Worm (Caenorhabditis elegans) whole organism, midembryonic: ENCODE results near the gene T24A6.1.
A peak's percentile ranks its signal among the peaks of the same experiment; 100 is the strongest.
"Not testable (repeated sequence)": the region's sequence is repeated elsewhere in the genome, so short reads cannot be mapped to it uniquely, and the experiment has no call there.

Experiments
- T22C8.4 ChIP-seq: fragments of 200-800 bp; sonication (Bioruptor generic); IDR thresholded peaks from 2 replicates; pipeline ENCODE4 v1.3.6; 2022; ENCODE audit warnings: missing genetic modification characterization, missing compliant biosample characterization
- cog-1 ChIP-seq: sonication (generic microtip); optimal IDR thresholded peaks from 2 replicates; lab custom pipeline; 2016; ENCODE audit warnings: missing genetic modification characterization, missing compliant biosample characterization
- flt-1 ChIP-seq: fragments of 200-800 bp; sonication (Bioruptor generic); IDR thresholded peaks from 2 replicates; pipeline ENCODE4 v1.3.6; 2022; ENCODE audit warnings: missing genetic modification characterization, missing compliant biosample characterization
- klf-2 ChIP-seq: fragments of 200-800 bp; sonication (Bioruptor generic); conservative IDR thresholded peaks from 2 replicates; pipeline ENCODE4 v1.3.6; 2022; ENCODE audit warnings: missing genetic modification reagents, missing genetic modification characterization, missing compliant biosample characterization
- med-1 ChIP-seq: sonication (generic microtip); optimal IDR thresholded peaks from 2 replicates; lab custom pipeline; 2017; ENCODE audit warnings: missing genetic modification characterization, mild to moderate bottlenecking, missing compliant biosample characterization, antibody characterized with exemption, missing genetic modification reagents; ENCODE audit not compliant: insufficient read depth
- ref-1 ChIP-seq: fragments of 200-800 bp; sonication (Bioruptor generic); conservative IDR thresholded peaks from 2 replicates; pipeline ENCODE4 v1.3.6; 2022; ENCODE audit warnings: missing genetic modification reagents, missing genetic modification characterization, missing compliant biosample characterization
- tab-1 ChIP-seq: fragments of 200-800 bp; sonication (Bioruptor generic); IDR thresholded peaks from 2 replicates; pipeline ENCODE4 v1.3.6; 2022; ENCODE audit warnings: missing genetic modification characterization, missing compliant biosample characterization
- ztf-23 ChIP-seq: fragments of 200-800 bp; sonication (Bioruptor generic); IDR thresholded peaks from 2 replicates; pipeline ENCODE4 v1.3.6; 2022; ENCODE audit warnings: missing genetic modification reagents, missing genetic modification characterization, missing compliant biosample characterization
- ztf-29 ChIP-seq: fragments of 200-800 bp; sonication (Bioruptor generic); IDR thresholded peaks from 2 replicates; pipeline ENCODE4 v1.3.6; 2022; ENCODE audit warnings: missing genetic modification reagents, missing genetic modification characterization, missing compliant biosample characterization

The T24A6.1 gene

DNA sequence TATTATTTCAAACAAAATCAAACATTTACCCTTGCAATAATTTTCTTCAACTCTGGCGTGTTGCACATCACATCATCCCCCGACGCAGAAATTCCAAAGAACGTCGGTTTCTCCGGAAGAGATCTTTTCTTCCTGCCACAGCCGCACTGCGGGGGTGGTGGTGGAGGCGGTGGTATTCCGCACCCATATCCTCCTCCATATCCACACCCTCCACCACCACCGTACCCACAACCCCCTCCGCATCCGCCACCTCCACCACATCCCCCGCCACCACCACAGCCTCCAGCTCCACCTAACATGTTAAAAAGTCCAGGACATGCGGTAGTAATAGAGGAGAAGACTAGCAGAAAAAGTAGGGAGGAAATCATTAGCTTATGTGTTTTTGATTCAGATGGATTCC lies 4.0 kb upstream of the T24A6.1 start, which contains the start of gene grl-29:
Gene grl-29 (minus strand): TSS at position 368 of the 400 bp plus-strand sequence.
- TF ChIP-seq flt-1 (no peak), ztf-29 (GFP tag; lab: Robert Waterston, UW) (no peak), T22C8.4 (no peak), ztf-23 (GFP tag; lab: Robert Waterston, UW) (0 out of 2 replicates have a peak, but pooled peaks have one; percentile 19)

DNA sequence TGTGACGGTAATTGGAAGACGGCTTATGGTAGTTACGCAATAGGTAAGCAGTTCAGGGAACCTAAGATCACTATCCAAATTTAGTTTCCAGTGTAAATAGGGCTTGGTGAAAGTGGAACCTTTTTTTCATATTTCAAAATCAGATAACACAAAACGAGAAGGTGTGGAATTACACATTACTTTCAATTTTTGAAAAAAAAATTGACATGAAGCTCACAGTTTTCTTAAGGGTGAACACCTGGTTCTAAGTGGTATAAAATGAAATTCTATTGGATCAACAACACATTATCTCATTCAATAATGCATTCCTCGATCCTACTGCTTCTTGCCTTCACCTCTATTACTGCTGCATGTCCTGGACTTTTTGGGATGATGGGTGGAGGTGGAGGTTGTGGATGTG lies 2.9 kb upstream of the T24A6.1 start, which contains the start of gene grl-30:
Gene grl-30 (plus strand): TSS at position 301 of the 400 bp plus-strand sequence.
- TF ChIP-seq ztf-29 (GFP tag; lab: Robert Waterston, UW): no peak
- no peak for TF ChIP-seq ztf-23 (GFP tag; lab: Robert Waterston, UW)
- no peak for TF ChIP-seq flt-1
- TF ChIP-seq tab-1 (GFP tag; lab: Robert Waterston, UW): no peak
- no peak for TF ChIP-seq T22C8.4
- TF ChIP-seq cog-1 (tag; lab: Kevin White, UChicago): no peak
- TF ChIP-seq klf-2 (GFP tag; lab: Robert Waterston, UW): no peak
- TF ChIP-seq med-1 (GFP tag; lab: Kevin White, UChicago): no peak
- TF ChIP-seq ref-1 (GFP tag; lab: Robert Waterston, UW): no peak

DNA sequence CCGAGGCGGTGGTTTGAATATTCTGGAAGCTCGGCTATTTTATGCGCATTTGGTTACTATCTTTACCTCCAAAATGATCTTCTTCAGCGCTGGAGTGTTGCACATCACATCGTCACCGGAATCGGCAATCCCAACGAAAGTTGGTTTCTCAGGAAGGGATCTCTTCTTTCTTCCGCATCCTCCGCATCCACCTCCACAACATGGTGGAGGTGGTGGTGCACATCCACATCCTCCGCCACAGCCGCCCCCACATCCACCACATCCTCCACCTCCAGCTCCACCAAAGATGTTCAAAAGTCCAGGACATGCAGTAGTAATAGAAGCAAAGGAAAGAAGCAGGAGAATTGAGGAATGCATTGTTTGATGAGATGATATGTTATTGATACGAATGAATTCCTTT lies 1.4 kb upstream of the T24A6.1 start, which contains the start of gene grl-31:
Gene grl-31 (minus strand): TSS at position 357 of the 400 bp plus-strand sequence.
- TF ChIP-seq T22C8.4 (no peak), tab-1 (GFP tag; lab: Robert Waterston, UW) (no peak), cog-1 (tag; lab: Kevin White, UChicago) (no peak), med-1 (GFP tag; lab: Kevin White, UChicago) (no peak), ref-1 (GFP tag; lab: Robert Waterston, UW) (no peak), ztf-29 (GFP tag; lab: Robert Waterston, UW) (no peak), flt-1 (no peak), klf-2 (GFP tag; lab: Robert Waterston, UW) (no peak), ztf-23 (GFP tag; lab: Robert Waterston, UW) (no peak)

DNA sequence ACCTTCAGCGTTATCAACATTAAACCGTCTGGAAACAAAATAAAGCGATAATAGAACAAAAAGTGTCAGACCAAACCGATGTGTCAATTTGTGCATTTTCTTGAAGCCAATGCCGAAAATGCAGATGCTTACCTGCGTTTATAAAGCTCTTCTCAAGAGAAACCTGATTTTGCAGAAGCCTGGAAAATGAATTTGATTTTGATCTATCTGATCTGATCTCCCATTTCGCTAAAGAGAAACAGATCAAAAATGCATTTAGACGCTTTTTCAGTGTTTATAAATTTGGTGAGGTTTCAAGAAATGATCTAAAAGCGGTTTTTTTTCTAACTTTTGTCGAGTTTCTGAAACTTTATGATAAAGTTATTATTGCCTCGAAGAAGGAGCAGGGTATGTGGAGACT lies 4.0 kb downstream of the T24A6.1 start, which contains the start of gene T24A6.16:
Gene T24A6.16 (minus strand): TSS at position 101 of the 400 bp plus-strand sequence.
- TF ChIP-seq ztf-23, klf-2, ref-1 (GFP tag; lab: Robert Waterston, UW): not testable (repeated sequence)

DNA sequence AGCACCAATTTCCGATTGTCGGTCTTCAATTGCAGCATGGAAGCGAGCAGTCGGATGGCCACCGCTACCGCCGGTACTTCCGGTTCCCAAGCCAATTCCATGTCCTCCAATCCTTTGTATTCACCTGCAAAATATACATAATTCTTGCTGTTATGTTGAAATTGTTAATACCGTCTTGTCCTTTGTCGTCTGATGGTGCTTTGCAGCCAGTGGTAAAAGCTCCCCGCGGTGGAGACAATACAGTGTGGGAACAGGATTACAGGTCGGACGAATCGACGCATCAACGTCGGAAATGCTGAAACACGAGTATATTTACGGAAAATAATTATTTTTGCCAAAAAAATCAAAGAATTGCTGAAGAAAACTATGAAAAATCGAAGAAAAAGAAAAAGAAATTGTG lies 5.5 kb downstream of the T24A6.1 start, which contains the start of gene T24A6.17:
Gene T24A6.17 (minus strand): TSS at position 101 of the 400 bp plus-strand sequence.
- not testable (repeated sequence) for TF ChIP-seq flt-1; med-1 (GFP tag; lab: Kevin White, UChicago); ref-1 (GFP tag; lab: Robert Waterston, UW)

DNA sequence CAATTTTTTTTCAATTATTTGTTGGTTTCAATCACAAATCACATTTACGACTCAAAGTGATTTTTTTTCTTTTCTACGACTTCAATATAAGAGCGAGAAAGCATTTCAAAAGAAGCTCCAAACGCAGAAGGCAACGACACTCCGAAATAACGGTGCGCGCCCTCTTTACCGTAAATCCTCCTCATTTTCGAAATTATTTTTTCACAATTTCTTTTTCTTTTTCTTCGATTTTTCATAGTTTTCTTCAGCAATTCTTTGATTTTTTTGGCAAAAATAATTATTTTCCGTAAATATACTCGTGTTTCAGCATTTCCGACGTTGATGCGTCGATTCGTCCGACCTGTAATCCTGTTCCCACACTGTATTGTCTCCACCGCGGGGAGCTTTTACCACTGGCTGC lies 11.9 kb downstream of the T24A6.1 start, which contains the start of gene F40C5.2:
Gene F40C5.2 (plus strand): TSS at position 301 of the 400 bp plus-strand sequence.
- TF ChIP-seq klf-2 (GFP tag; lab: Robert Waterston, UW); ztf-29 (GFP tag; lab: Robert Waterston, UW); med-1 (GFP tag; lab: Kevin White, UChicago): not testable (repeated sequence)

DNA sequence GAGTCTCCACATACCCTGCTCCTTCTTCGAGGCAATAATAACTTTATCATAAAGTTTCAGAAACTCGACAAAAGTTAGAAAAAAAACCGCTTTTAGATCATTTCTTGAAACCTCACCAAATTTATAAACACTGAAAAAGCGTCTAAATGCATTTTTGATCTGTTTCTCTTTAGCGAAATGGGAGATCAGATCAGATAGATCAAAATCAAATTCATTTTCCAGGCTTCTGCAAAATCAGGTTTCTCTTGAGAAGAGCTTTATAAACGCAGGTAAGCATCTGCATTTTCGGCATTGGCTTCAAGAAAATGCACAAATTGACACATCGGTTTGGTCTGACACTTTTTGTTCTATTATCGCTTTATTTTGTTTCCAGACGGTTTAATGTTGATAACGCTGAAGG lies 13.6 kb downstream of the T24A6.1 start, which contains the start of gene F40C5.1:
Gene F40C5.1 (plus strand): TSS at position 301 of the 400 bp plus-strand sequence.
- TF ChIP-seq ztf-23 (GFP tag; lab: Robert Waterston, UW); med-1 (GFP tag; lab: Kevin White, UChicago); cog-1 (tag; lab: Kevin White, UChicago): not testable (repeated sequence)

DNA sequence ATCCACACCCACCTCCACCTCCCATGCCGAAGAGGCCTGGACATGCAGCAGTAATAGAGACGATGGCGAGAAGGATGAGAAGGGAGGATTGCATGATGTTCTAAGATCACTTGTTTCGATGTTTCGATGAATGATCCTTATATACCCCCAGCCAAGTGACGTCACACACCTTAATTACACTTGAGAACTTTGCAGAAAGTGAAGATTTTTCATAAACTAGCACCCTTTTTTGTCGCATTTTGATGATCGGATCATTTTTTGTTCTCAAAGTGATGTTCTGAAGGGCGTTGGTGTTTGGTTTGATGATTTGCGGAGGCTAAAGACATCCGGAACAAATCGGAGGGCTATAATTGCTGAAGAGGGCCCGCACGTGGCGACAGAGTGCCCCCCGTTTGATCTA lies 16.9 kb downstream of the T24A6.1 start, which contains the start of gene grl-27:
Gene grl-27 (minus strand): TSS at position 101 of the 400 bp plus-strand sequence.
- no peak for TF ChIP-seq klf-2 (GFP tag; lab: Robert Waterston, UW)
- no peak for TF ChIP-seq T22C8.4

DNA sequence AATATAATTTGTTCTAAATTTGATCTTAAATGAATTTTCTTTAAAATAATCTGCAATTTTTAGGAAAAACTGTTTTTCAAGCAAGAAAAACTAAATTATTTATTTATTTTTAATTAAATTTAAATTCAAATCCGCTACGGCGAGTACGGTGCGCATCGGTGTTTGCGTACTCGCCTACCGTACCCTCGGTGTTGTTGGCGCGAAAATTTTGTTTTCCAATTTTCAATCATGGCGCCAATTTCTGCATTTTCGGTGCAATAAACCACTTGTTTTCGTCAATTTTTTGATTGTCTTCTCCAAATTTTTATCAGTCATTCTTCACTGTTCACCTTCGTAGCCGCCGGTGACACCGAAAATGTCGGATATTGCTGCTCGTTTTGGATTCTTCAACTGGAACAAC lies 20.0 kb downstream of the T24A6.1 start, which contains the start of gene pygl-1:
Gene pygl-1 (plus strand): TSS at position 211 of the 400 bp plus-strand sequence.
- no peak for TF ChIP-seq ztf-29 (GFP tag; lab: Robert Waterston, UW)
- TF ChIP-seq med-1 (GFP tag; lab: Kevin White, UChicago): no peak
- TF ChIP-seq cog-1 (tag; lab: Kevin White, UChicago): no peak
- TF ChIP-seq flt-1: no peak
- TF ChIP-seq tab-1 (GFP tag; lab: Robert Waterston, UW): no peak
- no peak for TF ChIP-seq ztf-23 (GFP tag; lab: Robert Waterston, UW)
- TF ChIP-seq klf-2 (GFP tag; lab: Robert Waterston, UW): no peak
- TF ChIP-seq T22C8.4: no peak

DNA sequence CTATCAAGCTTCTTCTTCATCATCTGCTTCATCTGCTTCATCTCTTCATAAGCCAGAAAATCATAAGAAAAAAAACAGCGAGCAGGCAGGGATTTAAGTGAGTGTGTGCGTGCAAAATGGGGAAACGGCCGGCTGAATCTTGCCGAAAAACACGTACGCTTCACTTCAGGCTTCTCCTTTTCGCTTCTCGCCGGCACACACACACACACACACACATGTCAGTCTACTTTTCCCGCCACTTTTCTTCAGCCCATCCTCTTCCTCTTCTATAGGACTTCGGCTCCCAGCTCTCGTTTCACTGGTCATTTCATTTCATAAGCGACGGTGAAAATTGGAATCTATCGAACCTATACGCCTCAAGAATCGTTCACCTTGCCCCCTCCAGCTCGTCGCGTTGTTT lies 20.4 kb downstream of the T24A6.1 start:
- no peak for TF ChIP-seq ref-1 (GFP tag; lab: Robert Waterston, UW)
- TF ChIP-seq ztf-29 (GFP tag; lab: Robert Waterston, UW): no peak
- no peak for TF ChIP-seq flt-1
- TF ChIP-seq tab-1 (GFP tag; lab: Robert Waterston, UW): no peak
- no peak for TF ChIP-seq cog-1 (tag; lab: Kevin White, UChicago)
- TF ChIP-seq ztf-23 (GFP tag; lab: Robert Waterston, UW): no peak
- TF ChIP-seq med-1 (GFP tag; lab: Kevin White, UChicago): no peak
- no peak for TF ChIP-seq klf-2 (GFP tag; lab: Robert Waterston, UW)
